Fruit fly (Drosophila melanogaster) whole organism, adult: ENCODE data around the gene Obp8a.

Experiments used
- CG11617 ChIP-seq: fragments of 200-800 bp; sonication (Bioruptor generic); optimal IDR thresholded peaks from 2 replicates; lab custom pipeline; 2017; ENCODE audit warnings: mild to moderate bottlenecking, missing biosample characterization, missing genetic modification reagents, missing genetic modification characterization
- CG12768 ChIP-seq: fragments of 200-800 bp; sonication (Bioruptor generic); optimal IDR thresholded peaks from 2 replicates; lab custom pipeline; 2017; ENCODE audit warnings: missing biosample characterization, missing genetic modification characterization, mild to moderate bottlenecking, moderate library complexity, missing genetic modification reagents
- CG5204 ChIP-seq: fragments of 200-800 bp; sonication (Bioruptor generic); optimal IDR thresholded peaks from 2 replicates; lab custom pipeline; 2016; ENCODE audit warnings: missing biosample characterization, missing genetic modification characterization
- CG7101 ChIP-seq: fragments of 200-800 bp; sonication (Bioruptor generic); optimal IDR thresholded peaks from 2 replicates; lab custom pipeline; 2018; ENCODE audit warnings: missing biosample characterization, mild to moderate bottlenecking, missing genetic modification characterization, moderate library complexity
- Mnt ChIP-seq: fragments of 200-800 bp; sonication (Bioruptor generic); optimal IDR thresholded peaks from 2 replicates; lab custom pipeline; 2016; ENCODE audit warnings: missing biosample characterization, mild to moderate bottlenecking, missing genetic modification characterization
- bab1 ChIP-seq: fragments of 200-800 bp; sonication (Bioruptor generic); optimal IDR thresholded peaks from 3 replicates; lab custom pipeline; 2019; ENCODE audit warnings: missing biosample characterization, mild to moderate bottlenecking, missing genetic modification characterization, moderate library complexity
- cnc ChIP-seq, 2 experiments: fragments of >200 bp; optimal IDR thresholded peaks; 2 replicates each; lab custom pipeline; 2017
- kay ChIP-seq: fragments of 200-800 bp; sonication (Bioruptor generic); peaks from one replicate; lab custom pipeline; 2016; ENCODE audit warnings: missing biosample characterization, missing genetic modification characterization, borderline replicate concordance
- ovo ChIP-seq: fragments of 200-800 bp; sonication (Bioruptor generic); optimal IDR thresholded peaks from 2 replicates; lab custom pipeline; 2016; ENCODE audit warnings: missing biosample characterization, missing genetic modification characterization

- TF ChIP-seq Mnt (GFP tag; lab: Kevin White, UChicago) (peak; percentile 64), CG7101 (tag; lab: Kevin White, UChicago) (peak; percentile 95), ovo (GFP tag; lab: Kevin White, UChicago) (peak; percentile 45), kay (GFP tag; lab: Kevin White, UChicago) (no peak), CG5204 (GFP tag; lab: Kevin White, UChicago) (peak; percentile 35), CG12768 (GFP tag; lab: Kevin White, UChicago) (peak; percentile 76), bab1 (GFP tag; lab: Kevin White, UChicago) (peak; percentile 62), cnc (optimal IDR thresholded peaks at IDR 0.05; lab: Kevin White, UChicago) (no peak), CG11617 (peak; percentile 91)
Observed at dm6 chrX:9201866-9202681, 12.6 kb upstream of the Obp8a start.
